Fruit fly (Drosophila melanogaster): Measurements from ENCODE around the gene CG5068.

dm6 chr3L:8954648-8955033 lies 31.9 kb upstream of the CG5068 start, which contains the start of gene GNBP3:
- TF ChIP-seq CG5204 (GFP tag; optimal IDR thresholded peaks at IDR 0.05) (no peak), tj (GFP tag; optimal IDR thresholded peaks at IDR 0.05) (no peak), CG12768 (GFP tag; optimal IDR thresholded peaks at IDR 0.05) (peak; percentile 71), CG7045 (GFP tag; optimal IDR thresholded peaks at IDR 0.05) (peak; percentile 44), CG14711 (tag; optimal IDR thresholded peaks at IDR 0.05) (peak; percentile 43), CG33017 (tag; optimal IDR thresholded peaks at IDR 0.05) (peak; percentile 76), Crg-1 (GFP tag; optimal IDR thresholded peaks at IDR 0.05) (no peak), Hr96 (GFP tag; optimal IDR thresholded peaks at IDR 0.05) (no peak), cnc (optimal IDR thresholded peaks at IDR 0.05) (no peak)

Measured in whole organism, adult.